Worm (Caenorhabditis elegans): ENCODE results near the gene crb-1.

Gene crb-1

DNA sequence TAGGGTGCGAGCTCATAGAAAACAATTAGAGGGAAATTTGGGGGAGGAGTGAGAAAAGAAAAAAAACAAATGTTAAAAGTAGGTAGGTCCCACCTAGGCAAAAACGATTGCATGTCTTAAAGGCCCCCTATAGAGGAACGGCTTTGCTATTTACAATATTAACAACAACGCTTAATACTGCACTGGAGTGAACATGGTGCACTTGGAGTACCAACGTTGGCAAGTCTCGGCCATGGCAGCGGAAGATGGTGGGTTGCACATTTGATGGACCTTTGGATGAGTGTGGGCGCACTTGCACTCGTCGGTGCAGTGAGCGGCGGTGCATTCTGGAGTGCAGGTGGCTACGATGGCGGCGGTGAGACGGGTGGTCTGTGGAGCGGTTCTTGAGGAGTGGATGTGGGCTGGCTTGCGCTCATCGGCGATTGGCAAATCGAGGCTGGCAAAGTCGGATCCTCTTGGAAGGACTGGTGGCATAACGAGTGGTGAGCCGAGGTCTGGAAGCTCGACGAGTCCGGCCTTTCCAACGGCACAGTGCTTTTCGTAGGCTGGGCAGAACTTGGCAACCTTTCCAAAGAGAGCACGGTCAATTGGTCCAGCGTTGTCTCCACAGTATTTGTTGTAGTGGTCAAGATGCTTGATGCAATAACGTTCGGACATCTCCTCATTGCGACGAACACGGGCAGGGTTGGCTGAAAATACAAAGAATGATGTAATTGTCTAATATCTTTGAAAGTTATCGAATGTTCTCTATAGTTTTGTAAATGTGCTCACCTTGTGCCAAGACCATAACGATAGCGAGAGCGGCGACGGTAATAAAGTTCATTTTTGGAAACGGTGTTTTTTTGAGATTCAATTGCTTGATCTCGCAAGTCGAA, 7.0 kb upstream of the crb-1 start:
- TF ChIP-seq jun-1 (tag; optimal IDR thresholded peaks at IDR 0.05) (peak; percentile 20), nhr-25 (tag; optimal IDR thresholded peaks at IDR 0.05) (peak; percentile 74), nhr-43 (tag; optimal IDR thresholded peaks at IDR 0.05; ENCODE audit: poor library complexity, severe bottlenecking) (peak; percentile 81), tbx-2 (tag; optimal IDR thresholded peaks at IDR 0.05) (no peak), fkh-2 (tag; optimal IDR thresholded peaks at IDR 0.05) (no peak), nfya-1 (tag; optimal IDR thresholded peaks at IDR 0.05; ENCODE audit: insufficient read depth) (peak; percentile 32), ceh-28 (tag; optimal IDR thresholded peaks at IDR 0.05) (no peak), R02D3.7 (tag; optimal IDR thresholded peaks at IDR 0.05) (no peak), ztf-4 (tag; optimal IDR thresholded peaks at IDR 0.05) (peak; percentile 24), lsy-12 (tag; optimal IDR thresholded peaks at IDR 0.05) (peak; percentile 69), ama-1 (optimal IDR thresholded peaks at IDR 0.05) (peak; percentile 99)

DNA sequence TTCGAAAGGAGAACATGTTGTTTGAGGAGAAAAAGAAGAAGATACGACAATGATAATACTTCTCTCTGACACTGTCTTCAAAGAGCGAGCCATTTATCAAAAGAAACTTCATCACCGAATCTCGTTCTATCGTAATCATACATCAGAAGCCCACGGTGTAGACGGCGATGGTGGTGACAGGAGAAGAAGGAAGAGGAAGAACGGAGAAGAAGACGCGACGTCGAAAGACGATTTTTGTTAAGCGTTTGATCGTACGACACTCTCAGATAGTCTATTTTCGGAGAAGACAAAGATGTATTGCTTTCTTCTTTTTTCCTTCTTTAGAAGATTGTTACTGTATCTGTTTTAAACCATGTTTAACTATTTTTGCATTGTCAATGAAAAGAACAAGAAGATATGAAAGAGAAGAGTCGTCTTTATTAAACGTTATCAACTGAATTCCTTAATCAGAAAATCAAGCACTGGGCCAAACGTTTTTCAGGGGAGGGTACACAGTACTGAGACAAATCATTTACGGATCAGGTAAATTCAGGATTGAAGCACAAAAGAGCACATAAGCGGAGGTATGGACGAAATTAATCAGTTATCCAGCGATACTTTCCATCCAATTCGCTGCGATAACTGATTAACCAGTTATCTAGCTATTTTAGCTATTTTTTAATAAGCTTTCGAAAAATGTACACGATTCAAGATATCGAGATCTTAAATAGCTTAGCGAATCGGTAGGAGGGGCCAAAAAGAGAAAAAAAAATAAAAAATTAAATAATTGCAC, 6.2 kb upstream of the crb-1 start:
- no peak for TF ChIP-seq nfya-1 (tag; optimal IDR thresholded peaks at IDR 0.05; ENCODE audit: insufficient read depth)
- TF ChIP-seq nhr-12 (tag; optimal IDR thresholded peaks at IDR 0.05), result no peak
- no peak for TF ChIP-seq mdl-1 (tag; optimal IDR thresholded peaks at IDR 0.05)
- no peak for TF ChIP-seq snpc-4 (tag; optimal IDR thresholded peaks at IDR 0.05)
- TF ChIP-seq eor-1 (tag; optimal IDR thresholded peaks at IDR 0.05), result no peak
- no peak for TF ChIP-seq ZK546.5 (tag; optimal IDR thresholded peaks at IDR 0.05)
- no peak for TF ChIP-seq nhr-77 (tag; optimal IDR thresholded peaks at IDR 0.05)
- peak; percentile 62 for TF ChIP-seq ztf-4 (tag; optimal IDR thresholded peaks at IDR 0.05)
- TF ChIP-seq unc-39 (tag; optimal IDR thresholded peaks at IDR 0.05), result no peak
- TF ChIP-seq nhr-25 (tag; optimal IDR thresholded peaks at IDR 0.05), result peak; percentile 87
- TF ChIP-seq fkh-2 (tag; optimal IDR thresholded peaks at IDR 0.05), result no peak
- TF ChIP-seq lin-39 (tag; optimal IDR thresholded peaks at IDR 0.05), result no peak
- TF ChIP-seq mml-1 (tag; optimal IDR thresholded peaks at IDR 0.05), result no peak
- TF ChIP-seq nhr-76 (tag; optimal IDR thresholded peaks at IDR 0.05), result peak; percentile 41
- TF ChIP-seq egl-27 (tag; optimal IDR thresholded peaks at IDR 0.05), result no peak
- TF ChIP-seq elt-3 (tag; optimal IDR thresholded peaks at IDR 0.05), result peak in 2 of 3 experiments; percentile 28 to 58
- TF ChIP-seq lin-15B (tag; optimal IDR thresholded peaks at IDR 0.05), result no peak
- TF ChIP-seq nhr-43 (tag; optimal IDR thresholded peaks at IDR 0.05; ENCODE audit: poor library complexity, severe bottlenecking), result peak; percentile 81
- no peak for TF ChIP-seq nhr-237 (tag; optimal IDR thresholded peaks at IDR 0.05)
- TF ChIP-seq tbx-2 (tag; optimal IDR thresholded peaks at IDR 0.05), result peak; percentile 69
- TF ChIP-seq nhr-23 (tag; optimal IDR thresholded peaks at IDR 0.05), result peak; percentile 87
- no peak for TF ChIP-seq ceh-16 (tag; optimal IDR thresholded peaks at IDR 0.05)
- TF ChIP-seq ama-1 (optimal IDR thresholded peaks at IDR 0.05), result peak; percentile 97
- peak; percentile 45 for TF ChIP-seq unc-62 (GFP tag; optimal IDR thresholded peaks at IDR 0.05)
- TF ChIP-seq fkh-10 (GFP tag; optimal IDR thresholded peaks at IDR 0.05), result no peak
- peak; percentile 22 for TF ChIP-seq R02D3.7 (tag; optimal IDR thresholded peaks at IDR 0.05)
- TF ChIP-seq fos-1 (tag; optimal IDR thresholded peaks at IDR 0.05), result peak; percentile 15
- no peak for TF ChIP-seq nhr-11 (tag; optimal IDR thresholded peaks at IDR 0.05)
- no peak for TF ChIP-seq elt-1 (tag; optimal IDR thresholded peaks at IDR 0.05)
- TF ChIP-seq jun-1 (tag; optimal IDR thresholded peaks at IDR 0.05), result no peak
- peak; percentile 5 for TF ChIP-seq hmg-11 (tag; optimal IDR thresholded peaks at IDR 0.05)
- TF ChIP-seq ceh-9 (tag; optimal IDR thresholded peaks at IDR 0.05), result no peak
- no peak for TF ChIP-seq nhr-67 (tag; optimal IDR thresholded peaks at IDR 0.05)
- no peak for TF ChIP-seq ztf-11 (tag; optimal IDR thresholded peaks at IDR 0.05)
- TF ChIP-seq ceh-82 (tag; optimal IDR thresholded peaks at IDR 0.05), result no peak
- peak; percentile 52 for TF ChIP-seq lsy-12 (tag; optimal IDR thresholded peaks at IDR 0.05)
- TF ChIP-seq elt-2 (tag; optimal IDR thresholded peaks at IDR 0.05), result no peak
- no peak for TF ChIP-seq daf-12 (tag; optimal IDR thresholded peaks at IDR 0.05)
- TF ChIP-seq skn-1 (tag; optimal IDR thresholded peaks at IDR 0.05), result no peak
- TF ChIP-seq sea-2 (GFP tag; optimal IDR thresholded peaks at IDR 0.05), result no peak
- TF ChIP-seq pha-4 (tag; optimal IDR thresholded peaks at IDR 0.05), result no peak
- TF ChIP-seq nhr-28 (tag; optimal IDR thresholded peaks at IDR 0.05), result no peak
- TF ChIP-seq zag-1 (tag; optimal IDR thresholded peaks at IDR 0.05), result no peak
- TF ChIP-seq aly-2 (tag; optimal IDR thresholded peaks at IDR 0.05), result no peak
- no peak for TF ChIP-seq pqm-1 (tag; optimal IDR thresholded peaks at IDR 0.05)
- TF ChIP-seq ceh-28 (tag; optimal IDR thresholded peaks at IDR 0.05), result peak; percentile 48
- TF ChIP-seq egl-5 (tag; optimal IDR thresholded peaks at IDR 0.05), result no peak

Data from whole organism, L3 larva.